Worm (Caenorhabditis elegans) whole organism, mixed stage, embryonic: ENCODE measurements around the gene Y102F5A.1.

Experiments used
- M03D4.4 ChIP-seq: sonication (generic microtip); optimal IDR thresholded peaks from 2 replicates; lab custom pipeline; 2017; ENCODE audit warnings: mild to moderate bottlenecking, missing genetic modification characterization, missing compliant biosample characterization
- bed-3 ChIP-seq: fragments of 200-800 bp; sonication (Bioruptor generic); optimal IDR thresholded peaks from 3 replicates; lab custom pipeline; 2018; ENCODE audit warnings: mild to moderate bottlenecking, missing genetic modification characterization, moderate library complexity, missing compliant biosample characterization
- blmp-1 ChIP-seq: fragments of 150-350 bp; optimal IDR thresholded peaks from 2 replicates; lab custom pipeline; 2014; ENCODE audit warnings: missing biosample characterization, missing genetic modification characterization
- ceh-39 ChIP-seq: fragments of 150-350 bp; optimal IDR thresholded peaks from 2 replicates; lab custom pipeline; 2014; ENCODE audit warnings: missing biosample characterization, missing genetic modification characterization
- ceh-43 ChIP-seq: fragments of 200-800 bp; sonication (Bioruptor generic); optimal IDR thresholded peaks from 2 replicates; lab custom pipeline; 2018; ENCODE audit warnings: mild to moderate bottlenecking, missing genetic modification characterization, moderate library complexity, missing compliant biosample characterization
- ceh-83 ChIP-seq: fragments of 200-800 bp; sonication (Bioruptor generic); optimal IDR thresholded peaks from 2 replicates; lab custom pipeline; 2018; ENCODE audit warnings: mild to moderate bottlenecking, missing genetic modification characterization, missing compliant biosample characterization
- ces-1 ChIP-seq: fragments of 150-350 bp; optimal IDR thresholded peaks from 2 replicates; lab custom pipeline; 2014; ENCODE audit warnings: missing biosample characterization, missing genetic modification reagents, missing genetic modification characterization
- cnd-1 ChIP-seq: fragments of 200-800 bp; sonication (Bioruptor generic); optimal IDR thresholded peaks from 2 replicates; lab custom pipeline; 2018; ENCODE audit warnings: mild to moderate bottlenecking, missing genetic modification characterization, missing compliant biosample characterization
- drap-1 ChIP-seq: fragments of 200-800 bp; sonication (Bioruptor generic); optimal IDR thresholded peaks from 3 replicates; lab custom pipeline; 2018; ENCODE audit warnings: mild to moderate bottlenecking, missing genetic modification characterization, missing compliant biosample characterization
- elt-1 ChIP-seq: sonication (generic microtip); optimal IDR thresholded peaks from 2 replicates; lab custom pipeline; 2017; ENCODE audit warnings: missing genetic modification characterization, mild to moderate bottlenecking, missing compliant biosample characterization, antibody characterized with exemption, moderate library complexity, borderline replicate concordance; ENCODE audit not compliant: insufficient read depth
- elt-3 ChIP-seq: fragments of 150-350 bp; optimal IDR thresholded peaks from 2 replicates; lab custom pipeline; 2014; ENCODE audit warnings: missing biosample characterization, missing genetic modification characterization
- hlh-1 ChIP-seq: fragments of 150-350 bp; optimal IDR thresholded peaks from 2 replicates; lab custom pipeline; 2014; ENCODE audit warnings: missing biosample characterization, missing genetic modification reagents, missing genetic modification characterization
- lin-13 ChIP-seq: fragments of 150-350 bp; optimal IDR thresholded peaks from 2 replicates; lab custom pipeline; 2014; ENCODE audit warnings: missing biosample characterization, missing genetic modification characterization
- lin-32 ChIP-seq: fragments of 200-800 bp; sonication (Bioruptor generic); optimal IDR thresholded peaks from 2 replicates; lab custom pipeline; 2018; ENCODE audit warnings: mild to moderate bottlenecking, missing genetic modification characterization, missing compliant biosample characterization
- mab-5 ChIP-seq: fragments of 150-350 bp; optimal IDR thresholded peaks from 2 replicates; lab custom pipeline; 2014; ENCODE audit warnings: missing biosample characterization, missing genetic modification characterization
- mep-1 ChIP-seq: fragments of 150-350 bp; optimal IDR thresholded peaks from 2 replicates; lab custom pipeline; 2017; ENCODE audit warnings: missing biosample characterization, missing genetic modification reagents, missing genetic modification characterization, inconsistent platforms
- mls-2 ChIP-seq: sonication (generic microtip); optimal IDR thresholded peaks from 2 replicates; lab custom pipeline; 2016; ENCODE audit warnings: mild to moderate bottlenecking, missing genetic modification characterization, moderate library complexity, missing compliant biosample characterization
- nhr-12 ChIP-seq: fragments of 150-350 bp; optimal IDR thresholded peaks from 2 replicates; lab custom pipeline; 2014; ENCODE audit warnings: missing biosample characterization, missing genetic modification characterization
- nhr-2 ChIP-seq: fragments of 150-350 bp; optimal IDR thresholded peaks from 2 replicates; lab custom pipeline; 2014; ENCODE audit warnings: missing biosample characterization, missing genetic modification characterization
- nhr-237 ChIP-seq: fragments of 150-350 bp; optimal IDR thresholded peaks from 2 replicates; lab custom pipeline; 2014; ENCODE audit warnings: missing biosample characterization, missing genetic modification characterization
- nhr-28 ChIP-seq: fragments of 150-350 bp; optimal IDR thresholded peaks from 2 replicates; lab custom pipeline; 2014; ENCODE audit warnings: missing biosample characterization, missing genetic modification characterization
- nhr-76 ChIP-seq: sonication (generic microtip); optimal IDR thresholded peaks from 2 replicates; lab custom pipeline; 2017; ENCODE audit warnings: missing biosample characterization, missing genetic modification characterization
- pha-4 ChIP-seq: fragments of 150-350 bp; optimal IDR thresholded peaks from 2 replicates; lab custom pipeline; 2018; ENCODE audit warnings: missing biosample characterization, missing genetic modification reagents, missing genetic modification characterization
- sem-2 ChIP-seq: fragments of 200-800 bp; sonication (Bioruptor generic); optimal IDR thresholded peaks from 2 replicates; lab custom pipeline; 2018; ENCODE audit warnings: mild to moderate bottlenecking, missing genetic modification characterization, missing compliant biosample characterization
- snpc-4 ChIP-seq: fragments of 150-350 bp; optimal IDR thresholded peaks from 2 replicates; lab custom pipeline; 2014; ENCODE audit warnings: missing biosample characterization, missing genetic modification characterization
- sptf-1 ChIP-seq: sonication (generic microtip); optimal IDR thresholded peaks from 2 replicates; lab custom pipeline; 2017; ENCODE audit warnings: mild to moderate bottlenecking, missing genetic modification characterization, moderate library complexity, missing compliant biosample characterization
- unc-62 ChIP-seq: fragments of 150-350 bp; optimal IDR thresholded peaks from 2 replicates; lab custom pipeline; 2014; ENCODE audit warnings: missing biosample characterization, missing genetic modification reagents, missing genetic modification characterization
- zip-8 ChIP-seq: fragments of 150-350 bp; optimal IDR thresholded peaks from 2 replicates; lab custom pipeline; 2014; ENCODE audit warnings: missing biosample characterization, missing genetic modification characterization
- ztf-11 ChIP-seq: fragments of 150-350 bp; optimal IDR thresholded peaks from 2 replicates; lab custom pipeline; 2014; ENCODE audit warnings: missing biosample characterization, missing genetic modification characterization

Y102F5A.1 gene

DNA sequence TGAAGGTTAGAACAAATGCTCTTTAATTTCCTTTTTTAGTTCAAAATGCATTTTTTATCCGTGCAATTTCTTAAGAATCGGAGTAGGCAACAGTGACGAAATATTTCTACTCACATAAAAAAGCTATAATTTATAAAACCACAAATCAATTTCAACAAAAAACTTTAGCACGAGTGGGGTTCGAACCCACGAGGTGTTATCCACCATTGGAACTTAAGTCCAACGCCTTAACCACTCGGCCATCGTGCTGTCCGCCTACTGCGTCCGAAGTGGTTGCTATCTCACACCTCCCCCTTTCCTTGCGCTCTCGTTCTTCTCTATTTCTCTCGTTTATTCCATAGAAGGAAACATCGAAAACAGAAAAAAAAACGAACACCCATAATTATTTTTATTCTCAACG, 26.5 kb downstream of the Y102F5A.1 start (continued):
- TF ChIP-seq nhr-76 (tag; lab: Kevin White, UChicago) (no peak), ces-1 (GFP tag; lab: Kevin White, UChicago) (peak; percentile 61), bed-3 (GFP tag; lab: Kevin White, UChicago) (peak; percentile 62), ztf-11 (tag; lab: Kevin White, UChicago) (peak; percentile 44), sptf-1 (tag; lab: Kevin White, UChicago) (peak; percentile 92), drap-1 (GFP tag; lab: Kevin White, UChicago) (peak; percentile 85), sem-2 (GFP tag; lab: Kevin White, UChicago) (peak; percentile 79), ceh-43 (GFP tag; lab: Kevin White, UChicago) (peak; percentile 63), snpc-4 (tag; lab: Kevin White, UChicago) (no peak)
- TF ChIP-seq, all 35 proteins: peak for 24

DNA sequence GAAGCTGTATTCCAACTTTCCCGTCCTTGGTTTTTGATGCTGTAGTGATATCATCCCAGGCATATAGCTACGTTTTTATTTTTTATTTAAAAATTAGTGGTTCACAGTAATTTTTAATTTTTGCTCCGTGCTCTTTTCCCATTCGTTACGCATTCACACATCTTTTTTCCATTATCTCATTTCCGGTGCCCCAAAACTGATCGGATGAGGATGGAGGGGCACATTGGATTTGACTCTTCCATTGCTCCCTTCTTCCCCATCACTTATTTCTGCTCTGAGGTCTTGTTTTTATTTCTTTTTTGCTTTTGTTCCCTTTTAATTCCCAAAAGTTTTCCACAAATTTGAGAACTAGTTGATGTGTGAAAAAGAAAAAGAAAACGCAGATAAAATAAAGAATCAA, 31.0 kb downstream of the Y102F5A.1 start:
- TF ChIP-seq bed-3 (GFP tag; lab: Kevin White, UChicago) (no peak), mab-5 (tag; lab: Kevin White, UChicago) (no peak), drap-1 (GFP tag; lab: Kevin White, UChicago) (no peak), blmp-1 (tag; lab: Kevin White, UChicago) (no peak), hlh-1 (tag; lab: Kevin White, UChicago) (no peak), nhr-12 (tag; lab: Kevin White, UChicago) (no peak), elt-1 (tag; lab: Kevin White, UChicago) (no peak), ces-1 (GFP tag; lab: Kevin White, UChicago) (no peak), snpc-4 (tag; lab: Kevin White, UChicago) (no peak), cnd-1 (tag; lab: Kevin White, UChicago) (no peak), mls-2 (tag; lab: Kevin White, UChicago) (no peak), M03D4.4 (tag; lab: Kevin White, UChicago) (no peak), ceh-83 (GFP tag; lab: Kevin White, UChicago) (no peak)

DNA sequence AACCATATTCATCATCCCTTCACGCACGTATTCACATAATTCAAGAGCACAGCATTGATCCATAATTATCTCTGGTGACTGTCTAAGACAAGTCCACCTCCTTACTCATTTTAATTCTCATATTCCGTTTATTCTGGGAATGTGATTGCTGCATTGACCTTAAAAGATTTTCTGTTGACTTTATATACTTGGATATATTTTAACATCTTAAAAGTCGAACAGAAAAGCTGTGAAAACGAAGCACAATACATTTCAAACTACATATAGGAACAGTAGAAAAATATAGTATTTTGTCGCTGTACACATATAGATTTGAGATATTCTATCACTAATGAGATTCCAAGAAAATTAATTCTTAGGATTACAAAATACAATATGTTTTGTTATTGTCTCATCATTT, 31.8 kb downstream of the Y102F5A.1 start:
- no peak for TF ChIP-seq M03D4.4 (tag; lab: Kevin White, UChicago)
- no peak for TF ChIP-seq lin-32 (GFP tag; lab: Kevin White, UChicago)
- no peak for TF ChIP-seq nhr-2 (tag; lab: Kevin White, UChicago)
- no peak for TF ChIP-seq pha-4 (tag; lab: Kevin White, UChicago)
- TF ChIP-seq elt-3 (tag; lab: Kevin White, UChicago), result no peak
- TF ChIP-seq mab-5 (tag; lab: Kevin White, UChicago), result no peak
- no peak for TF ChIP-seq ceh-83 (GFP tag; lab: Kevin White, UChicago)
- no peak for TF ChIP-seq mls-2 (tag; lab: Kevin White, UChicago)
- no peak for TF ChIP-seq mep-1 (tag; lab: Kevin White, UChicago)
- no peak for TF ChIP-seq ztf-11 (tag; lab: Kevin White, UChicago)
- TF ChIP-seq elt-1 (tag; lab: Kevin White, UChicago), result no peak
- no peak for TF ChIP-seq snpc-4 (tag; lab: Kevin White, UChicago)
- no peak for TF ChIP-seq nhr-237 (tag; lab: Kevin White, UChicago)
- TF ChIP-seq nhr-12 (tag; lab: Kevin White, UChicago), result no peak
- TF ChIP-seq, all 35 proteins: peak for 0

DNA sequence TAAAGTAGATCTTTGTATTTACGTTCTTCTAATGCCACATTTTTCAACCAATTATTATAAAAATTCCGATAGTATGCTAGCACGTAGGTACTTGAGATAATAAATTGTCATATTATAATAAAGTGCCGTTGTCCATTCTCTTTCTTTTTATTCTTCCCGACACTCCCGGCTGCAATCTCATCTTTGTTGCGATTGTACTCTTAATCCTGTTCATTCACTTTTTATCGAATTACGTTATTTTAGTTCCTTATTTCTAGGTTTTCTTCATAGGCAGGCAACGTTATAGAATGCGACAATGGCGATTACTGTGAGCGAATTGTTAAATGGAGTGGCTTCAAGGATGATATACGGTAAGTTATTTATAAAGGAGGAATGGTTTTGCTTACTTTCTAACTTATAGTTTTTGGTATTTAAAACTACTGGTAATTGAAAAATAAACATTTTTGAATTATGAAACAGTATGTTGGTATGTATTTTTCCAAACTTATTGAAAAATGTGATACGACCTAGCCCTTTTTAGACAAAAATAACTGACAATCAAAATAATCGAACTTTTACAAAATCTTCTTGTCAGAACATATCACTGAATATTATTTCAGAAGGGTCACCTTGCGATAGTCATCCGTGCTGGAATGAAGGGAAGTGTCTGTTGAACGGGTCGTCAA, 38.2 kb downstream of the Y102F5A.1 start, which contains the start of gene C40H5.2:
TSS of gene C40H5.2 (plus strand) at position 256 of the 665 bp plus-strand sequence.
- no peak for TF ChIP-seq lin-13 (tag; lab: Kevin White, UChicago)
- TF ChIP-seq ces-1 (GFP tag; lab: Kevin White, UChicago), result peak; percentile 15

DNA sequence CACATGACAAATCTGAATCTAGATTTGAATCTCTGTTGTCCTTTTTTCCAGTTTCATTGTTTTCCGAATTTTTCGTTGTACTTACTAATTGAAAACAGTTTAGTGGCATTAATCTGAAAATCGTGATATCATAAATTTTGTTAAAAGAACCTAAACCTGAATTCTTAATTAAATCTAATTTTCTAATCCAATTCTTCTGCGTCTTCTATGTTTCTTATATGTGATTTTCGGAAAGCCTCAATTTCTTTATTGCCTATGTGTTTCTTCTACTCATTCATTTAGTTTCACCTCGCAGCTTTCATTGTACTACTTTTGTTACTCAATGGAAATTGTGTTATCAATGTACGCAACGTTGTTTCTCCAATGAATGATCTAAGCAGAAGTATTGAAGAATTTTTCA, 40.4 kb downstream of the Y102F5A.1 start:
- TF ChIP-seq lin-13 (tag; lab: Kevin White, UChicago), result no peak
- TF ChIP-seq ces-1 (GFP tag; lab: Kevin White, UChicago), result peak; percentile 78
- TF ChIP-seq, all 35 proteins: peak for 1

DNA sequence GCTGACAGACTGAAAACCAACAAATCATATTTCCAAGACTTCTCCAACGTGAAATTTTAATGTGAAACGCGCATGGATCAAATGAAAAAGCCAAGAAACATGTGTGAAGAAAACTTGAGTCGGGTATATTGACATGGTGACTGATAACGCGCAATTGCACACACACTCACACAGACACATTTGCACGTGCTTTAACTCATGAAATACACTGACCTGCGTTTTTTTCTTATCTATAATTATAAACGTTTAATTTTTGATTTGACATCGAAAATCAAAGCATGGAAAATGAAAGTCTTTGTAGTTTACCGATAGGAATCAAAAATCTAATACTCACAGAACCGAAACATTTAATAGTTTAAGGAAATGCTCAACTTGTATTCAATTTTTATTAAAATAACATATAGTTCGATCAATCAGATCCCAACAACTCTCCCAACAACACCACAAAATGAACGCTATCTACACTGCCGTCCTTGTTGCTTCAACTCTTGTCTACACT, 45.5 kb downstream of the Y102F5A.1 start, which contains the start of gene nspa-9:
TSS of gene nspa-9 (plus strand) at position 449 of the 499 bp plus-strand sequence.
- TF ChIP-seq unc-62 (GFP tag; lab: Kevin White, UChicago) (no peak), mls-2 (tag; lab: Kevin White, UChicago) (no peak), lin-32 (GFP tag; lab: Kevin White, UChicago) (no peak), sem-2 (GFP tag; lab: Kevin White, UChicago) (no peak), nhr-28 (tag; lab: Kevin White, UChicago) (no peak), zip-8 (tag; lab: Kevin White, UChicago) (no peak), ztf-11 (tag; lab: Kevin White, UChicago) (no peak), ceh-39 (tag; lab: Kevin White, UChicago) (no peak), elt-1 (tag; lab: Kevin White, UChicago) (no peak), mep-1 (tag; lab: Kevin White, UChicago) (no peak)
